Fruit fly (Drosophila melanogaster) whole organism, adult: Measurements from ENCODE around the gene CG13005.

Source experiments
- CG11617 ChIP-seq: fragments of 200-800 bp; sonication (Bioruptor generic); optimal IDR thresholded peaks from 2 replicates; lab custom pipeline; 2017; ENCODE audit warnings: mild to moderate bottlenecking, missing biosample characterization, missing genetic modification reagents, missing genetic modification characterization
- CG12768 ChIP-seq: fragments of 200-800 bp; sonication (Bioruptor generic); optimal IDR thresholded peaks from 2 replicates; lab custom pipeline; 2017; ENCODE audit warnings: missing biosample characterization, missing genetic modification characterization, mild to moderate bottlenecking, moderate library complexity, missing genetic modification reagents
- CG14711 ChIP-seq: fragments of 200-800 bp; sonication (Bioruptor generic); optimal IDR thresholded peaks from 2 replicates; lab custom pipeline; 2018; ENCODE audit warnings: missing biosample characterization, mild to moderate bottlenecking, missing genetic modification characterization, moderate library complexity
- CG1620 ChIP-seq: fragments of 200-800 bp; sonication (Bioruptor generic); optimal IDR thresholded peaks from 2 replicates; lab custom pipeline; 2016; ENCODE audit warnings: missing biosample characterization, missing genetic modification characterization
- CG33017 ChIP-seq: fragments of 200-800 bp; sonication (Bioruptor generic); optimal IDR thresholded peaks from 2 replicates; lab custom pipeline; 2018; ENCODE audit warnings: missing biosample characterization, mild to moderate bottlenecking, missing genetic modification characterization, moderate library complexity
- CG5204 ChIP-seq: fragments of 200-800 bp; sonication (Bioruptor generic); optimal IDR thresholded peaks from 2 replicates; lab custom pipeline; 2016; ENCODE audit warnings: missing biosample characterization, missing genetic modification characterization
- CG7045 ChIP-seq: fragments of 200-800 bp; sonication (Bioruptor generic); optimal IDR thresholded peaks from 2 replicates; lab custom pipeline; 2017; ENCODE audit warnings: missing biosample characterization, mild to moderate bottlenecking, missing genetic modification characterization
- CG7101 ChIP-seq: fragments of 200-800 bp; sonication (Bioruptor generic); optimal IDR thresholded peaks from 2 replicates; lab custom pipeline; 2018; ENCODE audit warnings: missing biosample characterization, mild to moderate bottlenecking, missing genetic modification characterization, moderate library complexity
- Clk ChIP-seq: fragments of 200-800 bp; sonication (Bioruptor generic); optimal IDR thresholded peaks from 2 replicates; lab custom pipeline; 2017; ENCODE audit warnings: missing biosample characterization, missing genetic modification characterization
- Crg-1 ChIP-seq: fragments of 200-800 bp; sonication (Bioruptor generic); optimal IDR thresholded peaks from 2 replicates; lab custom pipeline; 2016; ENCODE audit warnings: missing biosample characterization, missing genetic modification characterization
- Hr96 ChIP-seq: fragments of 200-800 bp; sonication (Bioruptor generic); optimal IDR thresholded peaks from 2 replicates; lab custom pipeline; 2016; ENCODE audit warnings: missing biosample characterization, missing genetic modification characterization
- Mnt ChIP-seq: fragments of 200-800 bp; sonication (Bioruptor generic); optimal IDR thresholded peaks from 2 replicates; lab custom pipeline; 2016; ENCODE audit warnings: missing biosample characterization, mild to moderate bottlenecking, missing genetic modification characterization
- bab1 ChIP-seq: fragments of 200-800 bp; sonication (Bioruptor generic); optimal IDR thresholded peaks from 3 replicates; lab custom pipeline; 2019; ENCODE audit warnings: missing biosample characterization, mild to moderate bottlenecking, missing genetic modification characterization, moderate library complexity
- cic ChIP-seq: fragments of 200-800 bp; sonication (Bioruptor generic); optimal IDR thresholded peaks from 2 replicates; lab custom pipeline; 2017; ENCODE audit warnings: missing biosample characterization, mild to moderate bottlenecking, missing genetic modification characterization, moderate library complexity
- cnc ChIP-seq, 2 experiments: fragments of >200 bp; optimal IDR thresholded peaks; 2 replicates each; lab custom pipeline; 2017
- kay ChIP-seq: fragments of 200-800 bp; sonication (Bioruptor generic); peaks from one replicate; lab custom pipeline; 2016; ENCODE audit warnings: missing biosample characterization, missing genetic modification characterization, borderline replicate concordance
- ovo ChIP-seq: fragments of 200-800 bp; sonication (Bioruptor generic); optimal IDR thresholded peaks from 2 replicates; lab custom pipeline; 2016; ENCODE audit warnings: missing biosample characterization, missing genetic modification characterization
- pad ChIP-seq: fragments of 200-800 bp; sonication (Bioruptor generic); optimal IDR thresholded peaks from 3 replicates; lab custom pipeline; 2017; ENCODE audit warnings: missing biosample characterization, missing genetic modification characterization, mild to moderate bottlenecking, moderate library complexity, missing genetic modification reagents
- tj ChIP-seq: fragments of 200-800 bp; sonication (Bioruptor generic); optimal IDR thresholded peaks from 3 replicates; lab custom pipeline; 2017; ENCODE audit warnings: missing biosample characterization, mild to moderate bottlenecking, missing genetic modification characterization, moderate library complexity
- toe ChIP-seq: fragments of 200-800 bp; sonication (Bioruptor generic); optimal IDR thresholded peaks from 2 replicates; lab custom pipeline; 2016; ENCODE audit warnings: missing biosample characterization, missing genetic modification characterization

Gene CG13005

DNA sequence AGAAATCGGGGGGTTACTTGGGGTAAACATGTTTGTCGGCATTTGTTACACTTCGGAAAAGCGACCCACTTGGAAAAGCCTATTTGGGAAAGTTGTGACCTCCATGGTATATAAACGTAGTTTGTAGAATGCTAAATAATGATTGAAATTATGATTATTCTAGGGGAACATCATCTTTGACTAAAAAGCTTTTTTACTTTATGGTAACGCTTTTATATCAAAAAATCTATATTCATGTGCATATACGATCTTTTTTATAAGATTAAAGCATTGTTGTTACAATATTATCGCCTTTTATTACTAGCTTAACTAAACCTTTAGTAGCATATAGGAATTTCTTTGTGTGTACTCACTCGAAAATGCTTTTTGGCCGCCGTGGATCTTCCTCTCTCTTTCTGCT is 30.8 kb downstream of the CG13005 start:
- no peak for TF ChIP-seq CG1620 (GFP tag; lab: Kevin White, UChicago)
- TF ChIP-seq cic (GFP tag; lab: Kevin White, UChicago): no peak
- no peak for TF ChIP-seq ovo (GFP tag; lab: Kevin White, UChicago)
- TF ChIP-seq bab1: no peak
- no peak for TF ChIP-seq tj (GFP tag; lab: Kevin White, UChicago)
- no peak for TF ChIP-seq CG5204
- TF ChIP-seq CG7045 (GFP tag; lab: Kevin White, UChicago): no peak
- no peak for TF ChIP-seq CG12768
- no peak for TF ChIP-seq Clk (GFP tag; lab: Kevin White, UChicago)
- no peak for TF ChIP-seq CG7101 (tag; lab: Kevin White, UChicago)
- TF ChIP-seq CG14711: no peak
- TF ChIP-seq CG33017 (tag; lab: Kevin White, UChicago): no peak
- TF ChIP-seq kay (GFP tag; lab: Kevin White, UChicago): no peak
- TF ChIP-seq cnc (optimal IDR thresholded peaks at IDR 0.05; lab: Kevin White, UChicago): no peak
- TF ChIP-seq Mnt (GFP tag; lab: Kevin White, UChicago): no peak
- no peak for TF ChIP-seq pad

dm6 chrX:16835304-16835703 is 31.9 kb downstream of the CG13005 start, which contains the start of the genes CG13004 and CG46306:
Gene CG13004 (minus strand): TSS chrX:16835520.
Gene CG46306 (minus strand): TSS chrX:16835520.
- peak; percentile 14 for TF ChIP-seq tj (GFP tag; lab: Kevin White, UChicago)
- TF ChIP-seq Hr96 (GFP tag; lab: Kevin White, UChicago): no peak

DNA sequence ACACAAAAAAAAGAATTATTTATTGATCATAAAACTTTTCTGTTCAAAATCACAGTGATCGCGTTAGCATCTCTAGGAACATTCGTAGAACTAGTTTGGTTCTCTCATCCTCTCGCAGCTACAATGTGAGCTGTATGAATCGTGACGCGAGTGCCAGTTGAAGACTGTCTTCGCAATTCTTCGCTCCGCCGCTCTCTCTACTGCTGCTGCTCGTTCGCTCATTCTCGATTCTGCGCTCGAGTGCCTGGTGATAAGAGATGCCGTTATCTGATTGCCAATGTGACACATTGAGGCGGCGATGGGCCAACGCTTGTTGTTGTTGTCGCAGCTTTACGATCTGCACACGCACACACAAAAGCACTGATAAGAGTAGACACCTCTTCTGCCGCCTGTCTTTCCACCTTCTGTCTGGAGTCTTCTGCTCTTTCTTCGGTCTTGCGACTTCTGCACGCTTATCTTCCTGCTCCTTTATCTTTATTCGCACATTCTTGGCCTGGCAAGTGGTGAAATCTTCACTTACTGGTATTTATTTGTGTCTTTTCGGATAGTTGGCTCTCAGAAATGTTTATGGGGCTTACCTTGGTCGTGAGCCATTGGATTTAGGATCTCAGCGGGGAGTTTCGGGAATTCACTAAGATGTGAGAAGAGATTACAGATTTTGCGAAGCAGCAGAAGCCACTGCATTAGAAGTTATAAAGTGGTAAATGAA is 32.8 kb downstream of the CG13005 start:
- TF ChIP-seq tj (GFP tag; lab: Kevin White, UChicago): peak; percentile 28
- TF ChIP-seq ovo (GFP tag; lab: Kevin White, UChicago): peak; percentile 61
- TF ChIP-seq bab1: no peak
- no peak for TF ChIP-seq cnc (optimal IDR thresholded peaks at IDR 0.05; lab: Kevin White, UChicago)
- no peak for TF ChIP-seq toe (GFP tag; lab: Kevin White, UChicago)

DNA sequence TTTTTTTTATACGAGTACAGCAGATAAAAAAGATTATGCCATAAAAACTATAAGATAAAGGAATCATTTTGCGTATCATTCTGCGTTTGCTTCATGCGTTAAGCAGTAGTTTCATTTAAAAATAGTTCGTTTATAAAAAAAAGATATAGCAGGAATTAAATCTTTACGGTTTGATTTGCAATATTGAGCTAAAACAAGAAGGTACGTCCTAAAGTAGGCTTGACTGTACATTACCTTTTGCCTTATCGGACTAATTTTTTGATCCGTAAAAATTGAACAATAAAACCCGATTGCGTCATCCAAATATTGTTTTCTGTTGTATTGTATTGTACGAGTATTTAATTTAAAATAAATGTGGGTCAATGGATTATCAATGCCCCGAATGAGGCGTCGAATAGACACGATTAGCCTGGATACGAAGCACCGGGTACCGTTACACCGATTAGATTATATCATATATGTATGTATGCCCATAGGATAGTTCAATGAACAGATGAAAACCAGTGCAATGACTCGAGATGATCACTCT is 33.4 kb downstream of the CG13005 start:
- peak; percentile 58 for TF ChIP-seq kay (GFP tag; lab: Kevin White, UChicago)
- TF ChIP-seq CG11617 (GFP tag; lab: Kevin White, UChicago): no peak

DNA sequence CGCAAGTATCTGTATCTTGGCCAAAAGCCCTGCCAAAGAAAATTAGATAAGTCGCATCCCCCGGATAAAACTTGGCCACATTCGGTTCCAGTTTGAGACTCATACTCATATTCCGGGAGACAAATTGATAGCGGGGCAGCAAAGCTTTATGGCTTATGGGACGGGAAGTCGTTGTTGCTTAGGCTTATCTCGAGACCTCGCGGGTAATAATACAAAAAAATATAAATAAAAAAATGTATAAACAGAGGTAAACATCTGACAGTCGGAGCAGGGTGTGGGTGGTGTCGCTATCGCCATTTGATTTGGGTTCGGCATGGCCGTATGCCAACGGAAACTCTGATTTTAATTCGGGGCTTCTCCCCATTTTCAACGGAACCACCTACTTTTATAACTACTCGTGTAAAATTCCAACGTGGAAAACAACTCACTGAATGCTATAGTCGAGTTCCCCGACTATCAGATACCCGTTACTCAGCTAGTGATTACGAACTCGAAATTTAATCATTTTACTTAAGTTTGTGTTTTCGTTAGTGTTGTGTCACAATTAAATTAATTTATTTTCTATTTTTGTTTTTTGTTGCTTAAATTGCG is 34.2 kb downstream of the CG13005 start:
- TF ChIP-seq kay (GFP tag; lab: Kevin White, UChicago) (no peak), pad (no peak)

dm6 chrX:16839033-16839432 is 35.6 kb downstream of the CG13005 start:
- TF ChIP-seq bab1: no peak

- TF ChIP-seq pad (no peak), CG5204 (no peak), CG33017 (tag; lab: Kevin White, UChicago) (no peak), CG14711 (no peak), CG7045 (GFP tag; lab: Kevin White, UChicago) (no peak), Clk (GFP tag; lab: Kevin White, UChicago) (no peak), tj (GFP tag; lab: Kevin White, UChicago) (no peak), toe (GFP tag; lab: Kevin White, UChicago) (no peak), CG12768 (no peak), kay (GFP tag; lab: Kevin White, UChicago) (no peak), cnc (optimal IDR thresholded peaks at IDR 0.05; lab: Kevin White, UChicago) (no peak), bab1 (no peak), CG1620 (GFP tag; lab: Kevin White, UChicago) (no peak), CG7101 (tag; lab: Kevin White, UChicago) (no peak), CG11617 (GFP tag; lab: Kevin White, UChicago) (no peak), Mnt (GFP tag; lab: Kevin White, UChicago) (no peak), ovo (GFP tag; lab: Kevin White, UChicago) (no peak), Hr96 (GFP tag; lab: Kevin White, UChicago) (no peak), cic (GFP tag; lab: Kevin White, UChicago) (no peak), Crg-1 (GFP tag; lab: Kevin White, UChicago) (no peak)
These were observed 36.5 kb downstream of the CG13005 start for dm6 chrX:16839905-16840304.
